Fruit fly (Drosophila melanogaster): ENCODE measurements around the gene CG13065.

DNA sequence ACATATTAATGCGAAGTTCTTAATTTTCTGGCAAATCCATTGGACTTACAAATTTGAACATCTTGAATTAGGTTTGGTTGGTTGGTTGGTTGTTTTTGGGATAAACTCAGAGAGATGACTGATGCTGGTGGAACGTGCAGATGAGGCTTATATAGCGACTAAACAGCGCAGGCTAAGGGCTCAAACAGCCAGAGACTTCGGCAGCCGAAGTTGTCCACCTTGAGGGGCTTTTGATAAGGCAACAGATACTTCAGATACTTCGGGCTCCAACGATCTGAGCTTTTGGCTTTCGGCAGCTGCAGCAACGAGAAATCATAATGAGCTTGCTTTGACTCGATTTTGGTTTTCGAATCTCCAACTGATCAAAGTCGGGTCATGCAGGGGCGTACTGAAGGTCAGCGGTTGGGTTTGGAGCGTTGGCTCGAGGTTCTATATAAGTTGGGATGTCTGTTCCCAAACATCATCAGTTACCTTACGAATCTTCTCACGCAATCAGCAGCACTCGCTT lies 42.2 kb downstream of the CG13065 start, which contains the start of the genes CG13041 and CG13060:
- TF ChIP-seq al (GFP tag; IDR thresholded peaks at IDR 0.05) = no peak
- TF ChIP-seq dimm (GFP tag; IDR thresholded peaks at IDR 0.05) = no peak
